In the genomic region with DNA sequence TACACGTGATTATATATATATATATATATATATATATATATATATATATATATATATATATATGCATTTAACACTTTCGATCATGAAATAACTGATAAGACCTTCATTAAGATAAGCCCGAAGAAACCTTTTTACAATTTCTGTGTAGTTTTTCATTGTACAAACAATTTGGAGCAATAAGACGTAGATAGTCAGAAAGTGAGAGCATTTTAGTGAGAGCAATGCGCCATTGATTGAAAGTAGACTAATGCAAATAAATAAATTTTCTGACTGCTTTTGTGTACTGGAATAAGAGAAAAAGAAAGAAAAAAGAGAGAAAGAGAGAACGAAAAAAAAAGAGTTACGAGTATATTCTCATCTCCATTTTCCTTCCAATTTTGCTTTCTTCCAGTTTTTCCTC, we compare ENCODE assay signal across 5 worm cellular contexts.
TF ChIP-seq lines count a peak whose summit lies in the region.

No protein-coding gene starts in this region.

TF ChIP-seq in whole organism, L1 larva, 84 proteins besides CTCF, POLR2A, EP300 and RAD21:
- TF ChIP-seq nhr-19 (GFP tag; conservative IDR thresholded peaks at IDR 0.05; lab: Robert Waterston, UW) (no peak), lin-35 (GFP tag; optimal IDR thresholded peaks at IDR 0.05; lab: Kevin White, UChicago) (peak in 1 of 2 experiments; percentile 2), elt-2 (tag; optimal IDR thresholded peaks at IDR 0.05; lab: Kevin White, UChicago) (peak; percentile 74), lin-14 (GFP tag; optimal IDR thresholded peaks at IDR 0.05; lab: Kevin White, UChicago) (peak; percentile 0), nhr-11 (tag; optimal IDR thresholded peaks at IDR 0.05; lab: Kevin White, UChicago) (no peak), lir-3 (tag; optimal IDR thresholded peaks at IDR 0.05; lab: Kevin White, UChicago; ENCODE audit: poor library complexity) (no peak), efl-1 (optimal IDR thresholded peaks at IDR 0.05; lab: Kevin White, UChicago) (no peak), efl-1 (GFP tag; optimal IDR thresholded peaks at IDR 0.05 in 1 of 2; lab: Kevin White, UChicago) (peak in 1 of 2 experiments; percentile 64)

TF ChIP-seq in whole organism, L2 larva, 48 proteins besides CTCF, POLR2A, EP300 and RAD21:
- TF ChIP-seq peb-1 (tag; optimal IDR thresholded peaks at IDR 0.05; lab: Kevin White, UChicago) (no peak), nhr-12 (tag; optimal IDR thresholded peaks at IDR 0.05; lab: Kevin White, UChicago) (no peak), mbf-1 (tag; optimal IDR thresholded peaks at IDR 0.05; lab: Kevin White, UChicago) (no peak), unc-55 (GFP tag; optimal IDR thresholded peaks at IDR 0.05; lab: Kevin White, UChicago) (peak; percentile 68), sma-9 (GFP tag; optimal IDR thresholded peaks at IDR 0.05; lab: Kevin White, UChicago) (peak; percentile 12), sma-9 (tag; optimal IDR thresholded peaks at IDR 0.05; lab: Kevin White, UChicago) (no peak), crh-2 (tag; optimal IDR thresholded peaks at IDR 0.05; lab: Kevin White, UChicago) (peak; percentile 3), fos-1 (tag; optimal IDR thresholded peaks at IDR 0.05; lab: Kevin White, UChicago) (peak; percentile 63), elt-1 (tag; optimal IDR thresholded peaks at IDR 0.05; lab: Kevin White, UChicago) (no peak)
TF ChIP-seq in whole organism, L2 larva: peak in this region for 4.

TF ChIP-seq in whole organism, L3 larva, 47 proteins besides CTCF, POLR2A, EP300 and RAD21:
- no peak for TF ChIP-seq aly-2 (tag; optimal IDR thresholded peaks at IDR 0.05; lab: Kevin White, UChicago)
- peak; percentile 58 for TF ChIP-seq pha-4 (tag; optimal IDR thresholded peaks at IDR 0.05; lab: Kevin White, UChicago)
- no peak for TF ChIP-seq hmg-11 (tag; optimal IDR thresholded peaks at IDR 0.05; lab: Kevin White, UChicago)
- no peak for TF ChIP-seq R02D3.7 (tag; optimal IDR thresholded peaks at IDR 0.05; lab: Kevin White, UChicago)
- TF ChIP-seq eor-1 (tag; optimal IDR thresholded peaks at IDR 0.05; lab: Kevin White, UChicago), result no peak
- TF ChIP-seq elt-2 (tag; optimal IDR thresholded peaks at IDR 0.05; lab: Kevin White, UChicago), result peak; percentile 82
- peak; percentile 67 for TF ChIP-seq pqm-1 (tag; optimal IDR thresholded peaks at IDR 0.05; lab: Kevin White, UChicago)
TF ChIP-seq in whole organism, L3 larva: peak in this region for 3.

TF ChIP-seq in whole organism, L4 larva, 104 proteins besides CTCF, POLR2A, EP300 and RAD21:
- peak; percentile 32 for TF ChIP-seq hlh-11 (tag; optimal IDR thresholded peaks at IDR 0.05; lab: Kevin White, UChicago)
- no peak for TF ChIP-seq lin-1 (GFP tag; IDR thresholded peaks at IDR 0.05; lab: Robert Waterston, UW)
- TF ChIP-seq ceh-20 (GFP tag; IDR thresholded peaks at IDR 0.05; lab: Robert Waterston, UW), result no peak
- TF ChIP-seq mep-1 (tag; optimal IDR thresholded peaks at IDR 0.05; lab: Kevin White, UChicago), result peak; percentile 30
- peak; percentile 66 for TF ChIP-seq dve-1 (tag; optimal IDR thresholded peaks at IDR 0.05; lab: Kevin White, UChicago; ENCODE audit: insufficient read depth)
- no peak for TF ChIP-seq nhr-102 (tag; optimal IDR thresholded peaks at IDR 0.05; lab: Kevin White, UChicago)
- TF ChIP-seq pqm-1 (tag; optimal IDR thresholded peaks at IDR 0.05; lab: Kevin White, UChicago), result peak; percentile 85
- TF ChIP-seq dpl-1 (GFP tag; optimal IDR thresholded peaks at IDR 0.05; lab: Kevin White, UChicago), result no peak
- TF ChIP-seq nhr-28 (tag; optimal IDR thresholded peaks at IDR 0.05; lab: Kevin White, UChicago), result peak; percentile 40
- no peak for TF ChIP-seq daf-16 (GFP tag; optimal IDR thresholded peaks at IDR 0.05; lab: Kevin White, UChicago)
- peak; percentile 78 for TF ChIP-seq daf-16 (tag; optimal IDR thresholded peaks at IDR 0.05; lab: Kevin White, UChicago)
- TF ChIP-seq jun-1 (tag; optimal IDR thresholded peaks at IDR 0.05; lab: Kevin White, UChicago), result no peak
- peak; percentile 49 for TF ChIP-seq dmd-6 (GFP tag; IDR thresholded peaks at IDR 0.05; lab: Robert Waterston, UW)

TF ChIP-seq in whole organism, young adult, 124 proteins besides CTCF, POLR2A, EP300 and RAD21:
- TF ChIP-seq nhr-80 (tag; optimal IDR thresholded peaks at IDR 0.05; lab: Kevin White, UChicago), result peak; percentile 67
- no peak for TF ChIP-seq nhr-120 (GFP tag; IDR thresholded peaks at IDR 0.05; lab: Robert Waterston, UW)
- TF ChIP-seq sptf-2 (GFP tag; optimal IDR thresholded peaks at IDR 0.05; lab: Kevin White, UChicago), result no peak
